Fruit fly (Drosophila melanogaster) whole organism, embryonic: Measurements from ENCODE around the gene dysf.

Experiments used
- Aef1 ChIP-seq: fragments of 200-800 bp; sonication (Bioruptor generic); IDR thresholded peaks from 3 replicates; pipeline ENCODE4 v1.3.6; 2022; ENCODE audit warnings: missing biosample characterization, missing genetic modification characterization
- Blimp-1 ChIP-seq: fragments of 200-800 bp; sonication (Bioruptor generic); optimal IDR thresholded peaks from 3 replicates; lab custom pipeline; 2018; ENCODE audit warnings: missing biosample characterization, missing genetic modification characterization, mild to moderate bottlenecking, moderate library complexity, missing genetic modification reagents
- CG10209 ChIP-seq: fragments of 200-800 bp; sonication (Bioruptor generic); optimal IDR thresholded peaks from 3 replicates; lab custom pipeline; 2017; ENCODE audit warnings: missing biosample characterization, mild to moderate bottlenecking, missing genetic modification characterization, missing genetic modification reagents
- CG1024 ChIP-seq: fragments of 200-800 bp; sonication (Bioruptor generic); IDR thresholded peaks from 2 replicates; pipeline ENCODE4 v1.3.6; 2022; ENCODE audit warnings: missing biosample characterization, missing genetic modification characterization
- CG10462 ChIP-seq: fragments of 200-800 bp; sonication (Bioruptor generic); optimal IDR thresholded peaks from 2 replicates; lab custom pipeline; 2016; ENCODE audit warnings: missing biosample characterization, missing genetic modification characterization
- CG10654 ChIP-seq: fragments of 200-800 bp; sonication (Bioruptor generic); optimal IDR thresholded peaks from 2 replicates; lab custom pipeline; 2016; ENCODE audit warnings: missing biosample characterization, missing genetic modification characterization
- CG11456 ChIP-seq: fragments of 200-800 bp; sonication (Bioruptor generic); IDR thresholded peaks from 3 replicates; pipeline ENCODE4 v1.3.6; 2022; ENCODE audit warnings: missing biosample characterization, missing genetic modification characterization
- CG12071 ChIP-seq: fragments of 200-800 bp; sonication (Bioruptor generic); optimal IDR thresholded peaks from 3 replicates; lab custom pipeline; 2018; ENCODE audit warnings: missing biosample characterization, mild to moderate bottlenecking, missing genetic modification characterization
- CG12744 ChIP-seq: fragments of 200-800 bp; sonication (Bioruptor generic); optimal IDR thresholded peaks from 2 replicates; lab custom pipeline; 2016; ENCODE audit warnings: missing biosample characterization, missing genetic modification characterization
- CG13424 ChIP-seq: fragments of 200-800 bp; sonication (Bioruptor generic); optimal IDR thresholded peaks from 2 replicates; lab custom pipeline; 2019; ENCODE audit warnings: missing biosample characterization, mild to moderate bottlenecking, missing genetic modification characterization, moderate library complexity
- CG14667 ChIP-seq: fragments of 200-800 bp; sonication (Bioruptor generic); IDR thresholded peaks from 2 replicates; pipeline ENCODE4 v1.3.6; 2022; ENCODE audit warnings: missing biosample characterization, missing genetic modification characterization
- CG15601 ChIP-seq: fragments of 200-800 bp; sonication (Bioruptor generic); optimal IDR thresholded peaks from 3 replicates; lab custom pipeline; 2019; ENCODE audit warnings: missing biosample characterization, mild to moderate bottlenecking, missing genetic modification characterization, moderate library complexity
- CG2129 ChIP-seq: fragments of 200-800 bp; sonication (Bioruptor generic); IDR thresholded peaks from 2 replicates; pipeline ENCODE4 v1.3.6; 2022; ENCODE audit warnings: missing biosample characterization, missing genetic modification characterization; ENCODE audit not compliant: partially characterized antibody
- CG3847 ChIP-seq: fragments of 200-800 bp; sonication (Bioruptor generic); IDR thresholded peaks from 2 replicates; pipeline ENCODE4 v1.3.6; 2022; ENCODE audit warnings: missing biosample characterization, missing genetic modification characterization
- CG6254 ChIP-seq: fragments of 200-800 bp; sonication (Bioruptor generic); optimal IDR thresholded peaks from 3 replicates; lab custom pipeline; 2017; ENCODE audit warnings: mild to moderate bottlenecking, missing biosample characterization, missing genetic modification reagents, missing genetic modification characterization
- CG7372 ChIP-seq: fragments of 200-800 bp; sonication (Bioruptor generic); IDR thresholded peaks from 2 replicates; pipeline ENCODE4 v1.3.6; 2022; ENCODE audit warnings: missing biosample characterization, missing genetic modification characterization
- CG7839 ChIP-seq: fragments of 200-800 bp; sonication (Bioruptor generic); optimal IDR thresholded peaks from 3 replicates; lab custom pipeline; 2018; ENCODE audit warnings: missing biosample characterization, mild to moderate bottlenecking, missing genetic modification characterization, moderate library complexity
- CG7987 ChIP-seq: fragments of 200-800 bp; sonication (Bioruptor generic); optimal IDR thresholded peaks from 2 replicates; lab custom pipeline; 2018; ENCODE audit warnings: missing biosample characterization, mild to moderate bottlenecking, missing genetic modification characterization, moderate library complexity
- CG8281 ChIP-seq: fragments of 200-800 bp; sonication (Bioruptor generic); optimal IDR thresholded peaks from 2 replicates; lab custom pipeline; 2018; ENCODE audit warnings: missing biosample characterization, mild to moderate bottlenecking, missing genetic modification characterization, moderate library complexity
- CG8388 ChIP-seq: fragments of 200-800 bp; sonication (Bioruptor generic); optimal IDR thresholded peaks from 2 replicates; lab custom pipeline; 2019; ENCODE audit warnings: missing biosample characterization, mild to moderate bottlenecking, missing genetic modification characterization, moderate library complexity
- Elba2 ChIP-seq: fragments of 200-800 bp; sonication (Bioruptor generic); optimal IDR thresholded peaks from 3 replicates; lab custom pipeline; 2016; ENCODE audit warnings: missing biosample characterization, missing genetic modification characterization
- Fer2 ChIP-seq: fragments of 200-800 bp; sonication (Bioruptor generic); optimal IDR thresholded peaks from 2 replicates; lab custom pipeline; 2018; ENCODE audit warnings: missing biosample characterization, mild to moderate bottlenecking, missing genetic modification characterization, moderate library complexity
- HLH3B ChIP-seq: fragments of 200-800 bp; sonication (Bioruptor generic); IDR thresholded peaks from 2 replicates; pipeline ENCODE4 v1.3.6; 2022; ENCODE audit warnings: missing biosample characterization, missing genetic modification characterization
- Hsf ChIP-seq: fragments of 200-800 bp; sonication (Bioruptor generic); optimal IDR thresholded peaks from 3 replicates; lab custom pipeline; 2016; ENCODE audit warnings: missing biosample characterization, missing genetic modification characterization
- Meics ChIP-seq: fragments of 200-800 bp; sonication (Bioruptor generic); optimal IDR thresholded peaks from 2 replicates; lab custom pipeline; 2017; ENCODE audit warnings: missing biosample characterization, mild to moderate bottlenecking, missing genetic modification characterization
- Rx ChIP-seq: fragments of 200-800 bp; sonication (Bioruptor generic); IDR thresholded peaks from 2 replicates; pipeline ENCODE4 v1.3.6; 2022; ENCODE audit warnings: missing biosample characterization, missing genetic modification characterization
- ase ChIP-seq: fragments of 200-800 bp; sonication (Bioruptor generic); IDR thresholded peaks from 3 replicates; pipeline ENCODE4 v1.3.6; 2022; ENCODE audit warnings: missing biosample characterization, missing genetic modification characterization
- ash1 ChIP-seq: fragments of 200-800 bp; sonication (Bioruptor generic); optimal IDR thresholded peaks from 2 replicates; lab custom pipeline; 2018; ENCODE audit warnings: missing biosample characterization, mild to moderate bottlenecking, missing genetic modification characterization
- az2 ChIP-seq: fragments of 200-800 bp; sonication (Bioruptor generic); optimal IDR thresholded peaks from 3 replicates; lab custom pipeline; 2016; ENCODE audit warnings: missing biosample characterization, missing genetic modification characterization
- bbx ChIP-seq: fragments of 200-800 bp; sonication (Bioruptor generic); IDR thresholded peaks from 2 replicates; pipeline ENCODE4 v1.3.6; 2022; ENCODE audit warnings: missing biosample characterization, missing genetic modification characterization; ENCODE audit not compliant: partially characterized antibody
- bcd ChIP-seq: fragments of 200-800 bp; sonication (Bioruptor generic); optimal IDR thresholded peaks from 2 replicates; lab custom pipeline; 2017; ENCODE audit warnings: missing biosample characterization, mild to moderate bottlenecking, missing genetic modification characterization
- bsh ChIP-seq, 2 experiments: fragments of 200-800 bp; sonication (Bioruptor generic); optimal IDR thresholded peaks; 2 replicates each; lab custom pipeline; 2017 to 2018; ENCODE audit warnings: mild to moderate bottlenecking in 2 of 2, missing biosample characterization in 2 of 2, missing genetic modification characterization in 2 of 2, moderate library complexity in 1 of 2
- dm ChIP-seq: fragments of 200-800 bp; sonication (Bioruptor generic); optimal IDR thresholded peaks from 3 replicates; lab custom pipeline; 2016; ENCODE audit warnings: missing biosample characterization, missing genetic modification characterization
- dmrt99B ChIP-seq: fragments of 200-800 bp; sonication (Bioruptor generic); optimal IDR thresholded peaks from 2 replicates; lab custom pipeline; 2018; ENCODE audit warnings: missing biosample characterization, mild to moderate bottlenecking, missing genetic modification characterization, moderate library complexity
- emc ChIP-seq: fragments of 200-800 bp; sonication (Bioruptor generic); optimal IDR thresholded peaks from 2 replicates; lab custom pipeline; 2016; ENCODE audit warnings: missing biosample characterization, missing genetic modification characterization
- eyg ChIP-seq: fragments of 200-800 bp; sonication (Bioruptor generic); optimal IDR thresholded peaks from 3 replicates; lab custom pipeline; 2016; ENCODE audit warnings: missing biosample characterization, missing genetic modification characterization
- ftz-f1 ChIP-seq: fragments of 200-800 bp; sonication (Bioruptor generic); optimal IDR thresholded peaks from 2 replicates; lab custom pipeline; 2016; ENCODE audit warnings: missing biosample characterization, missing genetic modification characterization
- gsb-n ChIP-seq: fragments of 200-800 bp; sonication (Bioruptor generic); optimal IDR thresholded peaks from 3 replicates; lab custom pipeline; 2018; ENCODE audit warnings: missing biosample characterization, mild to moderate bottlenecking, missing genetic modification characterization
- hb ChIP-seq: fragments of 200-800 bp; sonication (Bioruptor generic); IDR thresholded peaks from 3 replicates; pipeline ENCODE4 v1.3.6; 2022; ENCODE audit warnings: missing biosample characterization, missing genetic modification characterization; ENCODE audit not compliant: partially characterized antibody
- jing ChIP-seq: fragments of 200-800 bp; sonication (Bioruptor generic); optimal IDR thresholded peaks from 2 replicates; lab custom pipeline; 2018; ENCODE audit warnings: missing biosample characterization, mild to moderate bottlenecking, missing genetic modification characterization
- onecut ChIP-seq: fragments of 200-800 bp; sonication (Bioruptor generic); IDR thresholded peaks from 2 replicates; pipeline ENCODE4 v1.3.6; 2022; ENCODE audit warnings: missing biosample characterization, missing genetic modification characterization
- p53 ChIP-seq: fragments of 200-800 bp; sonication (Bioruptor generic); optimal IDR thresholded peaks from 2 replicates; lab custom pipeline; 2016; ENCODE audit warnings: missing biosample characterization, missing genetic modification characterization
- pros ChIP-seq: fragments of 200-800 bp; sonication (Bioruptor generic); optimal IDR thresholded peaks from 3 replicates; lab custom pipeline; 2019; ENCODE audit warnings: missing biosample characterization, mild to moderate bottlenecking, missing genetic modification characterization, moderate library complexity
- slp2 ChIP-seq: fragments of 200-800 bp; sonication (Bioruptor generic); optimal IDR thresholded peaks from 2 replicates; lab custom pipeline; 2016; ENCODE audit warnings: missing biosample characterization, missing genetic modification characterization
- sr ChIP-seq: fragments of 200-800 bp; sonication (Bioruptor generic); IDR thresholded peaks from 3 replicates; pipeline ENCODE4 v1.3.6; 2022; ENCODE audit warnings: missing biosample characterization, missing genetic modification characterization
- tap ChIP-seq: fragments of 200-800 bp; optimal IDR thresholded peaks from 3 replicates; lab custom pipeline; 2019; ENCODE audit warnings: missing biosample characterization, mild to moderate bottlenecking, missing genetic modification characterization, moderate library complexity
- vfl ChIP-seq: fragments of 200-800 bp; sonication (Bioruptor generic); optimal IDR thresholded peaks from 2 replicates; lab custom pipeline; 2016; ENCODE audit warnings: missing biosample characterization, missing genetic modification characterization
- vnd ChIP-seq: fragments of 200-800 bp; sonication (Bioruptor generic); IDR thresholded peaks from 3 replicates; pipeline ENCODE4 v1.3.6; 2022; ENCODE audit warnings: missing biosample characterization, missing genetic modification characterization; ENCODE audit not compliant: partially characterized antibody
- zf30C ChIP-seq: fragments of 200-800 bp; sonication (Bioruptor generic); optimal IDR thresholded peaks from 3 replicates; lab custom pipeline; 2018; ENCODE audit warnings: missing biosample characterization, mild to moderate bottlenecking, missing genetic modification characterization

The dysf gene

DNA sequence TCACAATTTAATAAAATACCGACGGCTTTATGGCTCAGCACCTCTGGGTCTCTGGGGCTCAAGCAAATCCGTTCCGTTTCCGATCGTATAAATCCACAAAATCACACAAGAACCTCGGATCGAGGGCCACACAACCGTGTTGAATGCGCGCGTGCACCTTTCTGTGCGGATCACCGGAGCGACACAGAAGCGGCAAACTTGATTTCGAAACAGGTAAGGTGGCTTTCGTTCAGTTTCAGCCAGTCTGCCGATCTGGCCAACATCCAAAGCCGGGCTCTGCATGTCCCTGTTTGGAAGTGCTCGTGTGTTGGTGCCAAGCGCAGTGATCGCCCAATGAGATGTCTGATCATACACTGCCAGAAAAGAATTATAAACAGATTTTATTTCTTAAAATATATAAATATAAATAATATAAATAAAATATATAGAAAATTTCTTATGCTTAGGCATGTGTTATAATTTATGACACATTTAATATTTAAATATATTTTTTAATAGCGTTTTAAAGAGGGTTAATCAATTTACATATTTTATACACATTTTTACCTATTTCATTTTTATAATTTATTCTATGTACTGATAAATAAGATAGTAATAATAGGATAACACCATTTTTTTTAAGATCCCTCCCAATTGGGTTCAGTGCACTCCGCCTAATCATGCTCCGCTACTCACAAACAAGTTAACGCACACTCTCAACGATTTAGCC is at the start of gene dysf (continued):
- no peak for TF ChIP-seq ash1 (GFP tag; lab: Kevin White, UChicago)
- TF ChIP-seq ase (GFP tag; lab: Robert Waterston, UW) = peak; percentile 28; the same call in 1 of the 3 replicates
- TF ChIP-seq tap (tag; lab: Kevin White, UChicago) = peak; percentile 35
- no peak for TF ChIP-seq dm (GFP tag; lab: Kevin White, UChicago)
- peak; percentile 46; the same call in 1 of the 2 replicates for TF ChIP-seq CG3847 (GFP tag; lab: Robert Waterston, UW)
- TF ChIP-seq slp2 = no peak
- TF ChIP-seq CG10209 (GFP tag; lab: Kevin White, UChicago) = peak; percentile 72
- TF ChIP-seq HLH3B (GFP tag; lab: Robert Waterston, UW) = peak; percentile 63
- TF ChIP-seq CG12744 (GFP tag; lab: Kevin White, UChicago) = no peak
- peak; percentile 3 for TF ChIP-seq CG10462 (GFP tag; lab: Kevin White, UChicago)
- peak; percentile 27; the same call in 1 of the 3 replicates for TF ChIP-seq Aef1 (GFP tag; lab: Robert Waterston, UW)
- TF ChIP-seq CG7372 = peak; percentile 31; the same call in 1 of the 2 replicates
- TF ChIP-seq CG15601 = peak; percentile 68
- TF ChIP-seq vnd (GFP tag; lab: Robert Waterston, UW) = no peak
- no peak for TF ChIP-seq ftz-f1 (GFP tag; lab: Kevin White, UChicago)
- peak; percentile 2 to 60 for TF ChIP-seq bsh (GFP tag; optimal IDR thresholded peaks at IDR 0.05; lab: Kevin White, UChicago)
- no peak for TF ChIP-seq vfl (GFP tag; lab: Kevin White, UChicago)
- peak; percentile 74 for TF ChIP-seq gsb-n (tag; lab: Kevin White, UChicago)
- TF ChIP-seq CG8388 (GFP tag; lab: Kevin White, UChicago) = peak; percentile 60
- no peak for TF ChIP-seq onecut (GFP tag; lab: Robert Waterston, UW)
- TF ChIP-seq dmrt99B = peak; percentile 79
- TF ChIP-seq CG13424 = peak; percentile 85
- no peak for TF ChIP-seq p53
- TF ChIP-seq emc (GFP tag; lab: Kevin White, UChicago) = no peak
- TF ChIP-seq CG8281 (tag; lab: Kevin White, UChicago) = peak; percentile 35
- TF ChIP-seq CG2129 (GFP tag; lab: Robert Waterston, UW) = no peak
- TF ChIP-seq jing (GFP tag; lab: Kevin White, UChicago) = no peak
- no peak for TF ChIP-seq CG14667
- TF ChIP-seq pros (GFP tag; lab: Kevin White, UChicago) = no peak
- peak; percentile 84 for TF ChIP-seq CG7839 (tag; lab: Kevin White, UChicago)
- TF ChIP-seq bbx (GFP tag; lab: Robert Waterston, UW) = no peak
- no peak for TF ChIP-seq eyg
- TF ChIP-seq CG7987 (GFP tag; lab: Kevin White, UChicago) = no peak
- no peak for TF ChIP-seq CG12071 (GFP tag; lab: Kevin White, UChicago)
- TF ChIP-seq Hsf = no peak
- TF ChIP-seq Meics = peak; percentile 77
- TF ChIP-seq CG1024 (GFP tag; lab: Robert Waterston, UW) = no peak
- TF ChIP-seq CG6254 (GFP tag; lab: Kevin White, UChicago) = peak; percentile 34
- TF ChIP-seq CG11456 (GFP tag; lab: Robert Waterston, UW) = no peak
- TF ChIP-seq Rx (GFP tag; lab: Robert Waterston, UW) = no peak
- TF ChIP-seq Elba2 (GFP tag; lab: Kevin White, UChicago) = no peak
- peak; percentile 84 for TF ChIP-seq zf30C (GFP tag; lab: Kevin White, UChicago)
- peak; percentile 67 for TF ChIP-seq bcd (GFP tag; lab: Kevin White, UChicago)
- TF ChIP-seq sr = no peak
- peak; percentile 38 for TF ChIP-seq az2 (GFP tag; lab: Kevin White, UChicago)
- peak; percentile 40 for TF ChIP-seq CG10654
- no peak for TF ChIP-seq hb (GFP tag; lab: Robert Waterston, UW)
- TF ChIP-seq Fer2 (tag; lab: Kevin White, UChicago) = peak; percentile 14
- peak; percentile 71 for TF ChIP-seq Blimp-1 (GFP tag; lab: Kevin White, UChicago)
